Worm (Caenorhabditis elegans): ENCODE results near the gene M01F1.4.
A peak's percentile ranks its signal among the peaks of the same experiment; 100 is the strongest.

Gene M01F1.4

ce11 chrIII:3540424-3540823 lies 30.6 kb upstream of the M01F1.4 start:
- TF ChIP-seq med-1 (GFP tag; optimal IDR thresholded peaks at IDR 0.05; ENCODE audit: insufficient read depth) (no peak), klf-2 (GFP tag; conservative IDR thresholded peaks at IDR 0.05) (no peak), ztf-23 (GFP tag; IDR thresholded peaks at IDR 0.05) (no peak), flt-1 (GFP tag; IDR thresholded peaks at IDR 0.05) (no peak), ztf-29 (GFP tag; IDR thresholded peaks at IDR 0.05) (0 out of 2 replicates have a peak, but pooled peaks have one; percentile 24), tab-1 (GFP tag; IDR thresholded peaks at IDR 0.05) (no peak), cog-1 (tag; optimal IDR thresholded peaks at IDR 0.05) (no peak)

- TF ChIP-seq T22C8.4 (GFP tag; IDR thresholded peaks at IDR 0.05) = no peak
Observed at ce11 chrIII:3539499-3539898, 29.7 kb upstream of the M01F1.4 start.

- TF ChIP-seq ref-1 (GFP tag; conservative IDR thresholded peaks at IDR 0.05) = no peak
- no peak for TF ChIP-seq klf-2 (GFP tag; conservative IDR thresholded peaks at IDR 0.05)
- TF ChIP-seq flt-1 (GFP tag; IDR thresholded peaks at IDR 0.05) = 0 out of 2 replicates have a peak, but pooled peaks have one; percentile 6
- no peak for TF ChIP-seq T22C8.4 (GFP tag; IDR thresholded peaks at IDR 0.05)
- TF ChIP-seq cog-1 (tag; optimal IDR thresholded peaks at IDR 0.05) = no peak
- no peak for TF ChIP-seq tab-1 (GFP tag; IDR thresholded peaks at IDR 0.05)
- no peak for TF ChIP-seq med-1 (GFP tag; optimal IDR thresholded peaks at IDR 0.05; ENCODE audit: insufficient read depth)
Observed at ce11 chrIII:3537401-3537800, 27.6 kb upstream of the M01F1.4 start, which contains the start of gene cfap-20. cfap-20 (minus strand) TSS chrIII:3537501.

ce11 chrIII:3534185-3534584 lies 24.4 kb upstream of the M01F1.4 start:
- TF ChIP-seq cog-1 (tag; optimal IDR thresholded peaks at IDR 0.05) = no peak
- TF ChIP-seq ztf-29 (GFP tag; IDR thresholded peaks at IDR 0.05) = no peak
- TF ChIP-seq T22C8.4 (GFP tag; IDR thresholded peaks at IDR 0.05) = no peak
- TF ChIP-seq ztf-23 (GFP tag; IDR thresholded peaks at IDR 0.05) = no peak
- TF ChIP-seq tab-1 (GFP tag; IDR thresholded peaks at IDR 0.05) = no peak
- TF ChIP-seq ref-1 (GFP tag; conservative IDR thresholded peaks at IDR 0.05) = no peak
- no peak for TF ChIP-seq flt-1 (GFP tag; IDR thresholded peaks at IDR 0.05)
- no peak for TF ChIP-seq med-1 (GFP tag; optimal IDR thresholded peaks at IDR 0.05; ENCODE audit: insufficient read depth)
- no peak for TF ChIP-seq klf-2 (GFP tag; conservative IDR thresholded peaks at IDR 0.05)

ce11 chrIII:3532035-3532434 lies 22.2 kb upstream of the M01F1.4 start:
- TF ChIP-seq T22C8.4 (GFP tag; IDR thresholded peaks at IDR 0.05) = peak; percentile 18; the same call in 1 of the 2 replicates
- TF ChIP-seq cog-1 (tag; optimal IDR thresholded peaks at IDR 0.05) = peak; percentile 18
- no peak for TF ChIP-seq ref-1 (GFP tag; conservative IDR thresholded peaks at IDR 0.05)
- TF ChIP-seq flt-1 (GFP tag; IDR thresholded peaks at IDR 0.05) = 0 out of 2 replicates have a peak, but pooled peaks have one; percentile 50

ce11 chrIII:3529744-3530208 lies 19.9 kb upstream of the M01F1.4 start, which contains the start of gene pitp-1:
pitp-1 (minus strand) TSS chrIII:3529794.
- TF ChIP-seq T22C8.4 (GFP tag; IDR thresholded peaks at IDR 0.05) (no peak), cog-1 (tag; optimal IDR thresholded peaks at IDR 0.05) (no peak), ztf-23 (GFP tag; IDR thresholded peaks at IDR 0.05) (no peak), med-1 (GFP tag; optimal IDR thresholded peaks at IDR 0.05; ENCODE audit: insufficient read depth) (no peak), flt-1 (GFP tag; IDR thresholded peaks at IDR 0.05) (no peak), klf-2 (GFP tag; conservative IDR thresholded peaks at IDR 0.05) (no peak), ztf-29 (GFP tag; IDR thresholded peaks at IDR 0.05) (no peak), ref-1 (GFP tag; conservative IDR thresholded peaks at IDR 0.05) (no peak), tab-1 (GFP tag; IDR thresholded peaks at IDR 0.05) (no peak)

ce11 chrIII:3528342-3528741 lies 18.5 kb upstream of the M01F1.4 start, which contains the start of gene rpl-37:
rpl-37 (plus strand) TSS chrIII:3528642.
- TF ChIP-seq ztf-29 (GFP tag; IDR thresholded peaks at IDR 0.05) (no peak), tab-1 (GFP tag; IDR thresholded peaks at IDR 0.05) (no peak), ref-1 (GFP tag; conservative IDR thresholded peaks at IDR 0.05) (no peak), ztf-23 (GFP tag; IDR thresholded peaks at IDR 0.05) (no peak), med-1 (GFP tag; optimal IDR thresholded peaks at IDR 0.05; ENCODE audit: insufficient read depth) (no peak), cog-1 (tag; optimal IDR thresholded peaks at IDR 0.05) (no peak), klf-2 (GFP tag; conservative IDR thresholded peaks at IDR 0.05) (no peak), T22C8.4 (GFP tag; IDR thresholded peaks at IDR 0.05) (no peak), flt-1 (GFP tag; IDR thresholded peaks at IDR 0.05) (no peak)

ce11 chrIII:3523363-3523762 lies 13.5 kb upstream of the M01F1.4 start:
- TF ChIP-seq med-1 (GFP tag; optimal IDR thresholded peaks at IDR 0.05; ENCODE audit: insufficient read depth) (no peak), T22C8.4 (GFP tag; IDR thresholded peaks at IDR 0.05) (no peak), tab-1 (GFP tag; IDR thresholded peaks at IDR 0.05) (no peak), cog-1 (tag; optimal IDR thresholded peaks at IDR 0.05) (no peak), ztf-23 (GFP tag; IDR thresholded peaks at IDR 0.05) (no peak), flt-1 (GFP tag; IDR thresholded peaks at IDR 0.05) (no peak), ztf-29 (GFP tag; IDR thresholded peaks at IDR 0.05) (no peak), ref-1 (GFP tag; conservative IDR thresholded peaks at IDR 0.05) (no peak), klf-2 (GFP tag; conservative IDR thresholded peaks at IDR 0.05) (no peak)

ce11 chrIII:3520417-3520816 lies 10.6 kb upstream of the M01F1.4 start:
- TF ChIP-seq cog-1 (tag; optimal IDR thresholded peaks at IDR 0.05) (no peak), med-1 (GFP tag; optimal IDR thresholded peaks at IDR 0.05; ENCODE audit: insufficient read depth) (no peak), T22C8.4 (GFP tag; IDR thresholded peaks at IDR 0.05) (no peak), tab-1 (GFP tag; IDR thresholded peaks at IDR 0.05) (no peak), ztf-23 (GFP tag; IDR thresholded peaks at IDR 0.05) (no peak), flt-1 (GFP tag; IDR thresholded peaks at IDR 0.05) (no peak), ztf-29 (GFP tag; IDR thresholded peaks at IDR 0.05) (no peak), klf-2 (GFP tag; conservative IDR thresholded peaks at IDR 0.05) (no peak), ref-1 (GFP tag; conservative IDR thresholded peaks at IDR 0.05) (no peak)

ce11 chrIII:3519505-3519904 lies 9.7 kb upstream of the M01F1.4 start, which contains the start of gene hmit-1.3:
hmit-1.3 (minus strand) TSS chrIII:3519607.
- no peak for TF ChIP-seq tab-1 (GFP tag; IDR thresholded peaks at IDR 0.05)
